Worm (Caenorhabditis elegans) whole organism, L3 larva: ENCODE measurements around the gene F55G1.6.
A peak's percentile ranks its signal among the peaks of the same experiment; 100 is the strongest.

Experiments
- R02D3.7 ChIP-seq: fragments of 150-350 bp; optimal IDR thresholded peaks from 2 replicates; lab custom pipeline; 2014; ENCODE audit warnings: missing biosample characterization, missing genetic modification characterization
- aly-2 ChIP-seq: fragments of 150-350 bp; optimal IDR thresholded peaks from 2 replicates; lab custom pipeline; 2014; ENCODE audit warnings: missing biosample characterization, missing genetic modification characterization
- ama-1 ChIP-seq: fragments of 150-350 bp; optimal IDR thresholded peaks from 2 replicates; lab custom pipeline; 2018
- ceh-16 ChIP-seq: sonication (generic microtip); optimal IDR thresholded peaks from 2 replicates; lab custom pipeline; 2017; ENCODE audit warnings: missing biosample characterization, missing genetic modification characterization
- ceh-28 ChIP-seq: fragments of 150-350 bp; optimal IDR thresholded peaks from 2 replicates; lab custom pipeline; 2014; ENCODE audit warnings: missing biosample characterization, missing genetic modification reagents, missing genetic modification characterization
- ceh-82 ChIP-seq: fragments of 150-350 bp; optimal IDR thresholded peaks from 2 replicates; lab custom pipeline; 2014; ENCODE audit warnings: missing biosample characterization, missing genetic modification characterization
- ceh-9 ChIP-seq: sonication (generic microtip); optimal IDR thresholded peaks from 2 replicates; lab custom pipeline; 2018; ENCODE audit warnings: missing biosample characterization, missing genetic modification characterization
- egl-27 ChIP-seq: sonication (generic microtip); optimal IDR thresholded peaks from 4 replicates; lab custom pipeline; 2017; ENCODE audit warnings: missing biosample characterization, missing genetic modification reagents, missing genetic modification characterization
- elt-1 ChIP-seq: fragments of 150-350 bp; optimal IDR thresholded peaks from 2 replicates; lab custom pipeline; 2014; ENCODE audit warnings: missing biosample characterization, missing genetic modification characterization
- elt-2 ChIP-seq: sonication (generic microtip); optimal IDR thresholded peaks from 2 replicates; lab custom pipeline; 2016; ENCODE audit warnings: missing genetic modification reagents, mild to moderate bottlenecking, missing genetic modification characterization, missing compliant biosample characterization
- elt-3 ChIP-seq, 3 experiments: fragments of 150-350 bp in 1 of 3; sonication (generic microtip) in 2 of 3; optimal IDR thresholded peaks; 2 replicates in 2 of 3; 4 replicates in 1 of 3; lab custom pipeline; 2014 to 2017; ENCODE audit warnings: missing biosample characterization in 3 of 3, missing genetic modification characterization in 3 of 3
- fkh-10 ChIP-seq: sonication (generic microtip); optimal IDR thresholded peaks from 2 replicates; lab custom pipeline; 2017; ENCODE audit warnings: missing biosample characterization, missing genetic modification reagents, missing genetic modification characterization
- fkh-2 ChIP-seq: fragments of 150-350 bp; optimal IDR thresholded peaks from 2 replicates; lab custom pipeline; 2014; ENCODE audit warnings: missing biosample characterization, missing genetic modification reagents, missing genetic modification characterization
- fos-1 ChIP-seq: fragments of 150-350 bp; optimal IDR thresholded peaks from 2 replicates; lab custom pipeline; 2014; ENCODE audit warnings: missing biosample characterization, missing genetic modification characterization
- hmg-11 ChIP-seq: sonication (generic microtip); optimal IDR thresholded peaks from 2 replicates; lab custom pipeline; 2016; ENCODE audit warnings: missing genetic modification characterization, missing compliant biosample characterization
- jun-1 ChIP-seq: fragments of 150-350 bp; optimal IDR thresholded peaks from 2 replicates; lab custom pipeline; 2014; ENCODE audit warnings: missing biosample characterization, missing genetic modification reagents, missing genetic modification characterization
- lin-15B ChIP-seq: fragments of 150-350 bp; optimal IDR thresholded peaks from 2 replicates; lab custom pipeline; 2014; ENCODE audit warnings: missing biosample characterization, missing genetic modification characterization
- lin-39 ChIP-seq: fragments of 150-350 bp; optimal IDR thresholded peaks from 2 replicates; lab custom pipeline; 2018; ENCODE audit warnings: missing biosample characterization, missing genetic modification reagents, missing genetic modification characterization
- lsy-12 ChIP-seq: sonication (generic microtip); optimal IDR thresholded peaks from 2 replicates; lab custom pipeline; 2016; ENCODE audit warnings: mild to moderate bottlenecking, missing genetic modification characterization, missing compliant biosample characterization
- mdl-1 ChIP-seq: fragments of 150-350 bp; optimal IDR thresholded peaks from 2 replicates; lab custom pipeline; 2014; ENCODE audit warnings: missing biosample characterization, missing genetic modification characterization
- mml-1 ChIP-seq: fragments of 150-350 bp; sonication (generic microtip); optimal IDR thresholded peaks from 3 replicates; lab custom pipeline; 2014; ENCODE audit warnings: missing biosample characterization, missing genetic modification characterization
- nfya-1 ChIP-seq: sonication (generic microtip); optimal IDR thresholded peaks from 2 replicates; lab custom pipeline; 2017; ENCODE audit warnings: missing genetic modification characterization, mild to moderate bottlenecking, missing compliant biosample characterization, antibody characterized with exemption, moderate library complexity; ENCODE audit not compliant: insufficient read depth
- nhr-11 ChIP-seq: fragments of 150-350 bp; optimal IDR thresholded peaks from 2 replicates; lab custom pipeline; 2014; ENCODE audit warnings: missing biosample characterization, missing genetic modification characterization
- nhr-12 ChIP-seq: fragments of 150-350 bp; optimal IDR thresholded peaks from 2 replicates; lab custom pipeline; 2014; ENCODE audit warnings: missing biosample characterization, missing genetic modification characterization
- nhr-23 ChIP-seq: fragments of 150-350 bp; optimal IDR thresholded peaks from 2 replicates; lab custom pipeline; 2014; ENCODE audit warnings: missing biosample characterization, missing genetic modification reagents, missing genetic modification characterization
- nhr-237 ChIP-seq: fragments of 150-350 bp; optimal IDR thresholded peaks from 2 replicates; lab custom pipeline; 2014; ENCODE audit warnings: missing biosample characterization, missing genetic modification characterization
- nhr-28 ChIP-seq: fragments of 150-350 bp; optimal IDR thresholded peaks from 2 replicates; lab custom pipeline; 2014; ENCODE audit warnings: missing biosample characterization, missing genetic modification characterization
- nhr-43 ChIP-seq: sonication (generic microtip); optimal IDR thresholded peaks from 2 replicates; lab custom pipeline; 2016; ENCODE audit warnings: mild to moderate bottlenecking, missing genetic modification characterization, missing compliant biosample characterization; ENCODE audit not compliant: poor library complexity, severe bottlenecking
- nhr-67 ChIP-seq: fragments of 150-350 bp; optimal IDR thresholded peaks from 2 replicates; lab custom pipeline; 2014; ENCODE audit warnings: missing biosample characterization, missing genetic modification characterization
- nhr-76 ChIP-seq: fragments of 150-350 bp; sonication (generic microtip); optimal IDR thresholded peaks from 5 replicates; lab custom pipeline; 2014; ENCODE audit warnings: missing biosample characterization, missing genetic modification characterization
- nhr-77 ChIP-seq: fragments of 150-350 bp; optimal IDR thresholded peaks from 2 replicates; lab custom pipeline; 2014; ENCODE audit warnings: missing biosample characterization, missing genetic modification characterization
- pha-4 ChIP-seq: fragments of 150-350 bp; optimal IDR thresholded peaks from 2 replicates; lab custom pipeline; 2014; ENCODE audit warnings: missing biosample characterization, missing genetic modification reagents, missing genetic modification characterization
- pqm-1 ChIP-seq: fragments of 150-350 bp; optimal IDR thresholded peaks from 2 replicates; lab custom pipeline; 2017; ENCODE audit warnings: missing biosample characterization, missing genetic modification characterization, inconsistent platforms
- sea-2 ChIP-seq: fragments of 150-350 bp; sonication (generic microtip); optimal IDR thresholded peaks from 4 replicates; lab custom pipeline; 2014; ENCODE audit warnings: missing biosample characterization, missing genetic modification reagents, missing genetic modification characterization
- skn-1 ChIP-seq: fragments of 150-350 bp; optimal IDR thresholded peaks from 2 replicates; lab custom pipeline; 2014; ENCODE audit warnings: missing biosample characterization, missing genetic modification characterization
- snpc-4 ChIP-seq: fragments of 150-350 bp; optimal IDR thresholded peaks from 2 replicates; lab custom pipeline; 2014; ENCODE audit warnings: missing biosample characterization, missing genetic modification characterization
- tbx-2 ChIP-seq: sonication (generic microtip); optimal IDR thresholded peaks from 2 replicates; lab custom pipeline; 2016; ENCODE audit warnings: mild to moderate bottlenecking, missing genetic modification characterization, missing compliant biosample characterization
- unc-39 ChIP-seq: sonication (generic microtip); optimal IDR thresholded peaks from 4 replicates; lab custom pipeline; 2017; ENCODE audit warnings: missing biosample characterization, missing genetic modification characterization
- unc-62 ChIP-seq: fragments of 150-350 bp; sonication (generic microtip); optimal IDR thresholded peaks from 4 replicates; lab custom pipeline; 2014; ENCODE audit warnings: missing biosample characterization, missing genetic modification reagents, missing genetic modification characterization
- ztf-11 ChIP-seq: fragments of 150-350 bp; optimal IDR thresholded peaks from 2 replicates; lab custom pipeline; 2014; ENCODE audit warnings: missing biosample characterization, missing genetic modification characterization
- ztf-4 ChIP-seq: fragments of 150-350 bp; optimal IDR thresholded peaks from 2 replicates; lab custom pipeline; 2014; ENCODE audit warnings: missing biosample characterization, missing genetic modification characterization

F55G1.6 gene

ce11 chrIV:7512617-7513233 is 39.4 kb downstream of the F55G1.6 start, which contains the start of the genes plc-4 and R05G6.4:
plc-4 (minus strand) TSS chrIV:7512667.
R05G6.4 (plus strand) TSS chrIV:7513233.
- no peak for TF ChIP-seq ztf-4 (tag; lab: Kevin White, UChicago)
- no peak for TF ChIP-seq fkh-10 (GFP tag; lab: Kevin White, UChicago)
- no peak for TF ChIP-seq nhr-12 (tag; lab: Kevin White, UChicago)
- TF ChIP-seq elt-2 (tag; lab: Kevin White, UChicago): no peak
- no peak for TF ChIP-seq nhr-43 (tag; lab: Kevin White, UChicago)
- no peak for TF ChIP-seq elt-3 (tag; optimal IDR thresholded peaks at IDR 0.05; lab: Kevin White, UChicago)
- peak; percentile 41 for TF ChIP-seq ceh-28 (tag; lab: Kevin White, UChicago)
- no peak for TF ChIP-seq ama-1 (lab: Kevin White, UChicago)
- no peak for TF ChIP-seq lsy-12 (tag; lab: Kevin White, UChicago)
- no peak for TF ChIP-seq unc-39 (tag; lab: Kevin White, UChicago)
- TF ChIP-seq snpc-4 (tag; lab: Kevin White, UChicago): peak; percentile 26
- TF ChIP-seq nhr-23: peak; percentile 44
- no peak for TF ChIP-seq aly-2 (tag; lab: Kevin White, UChicago)
- TF ChIP-seq lin-15B: peak; percentile 54
- no peak for TF ChIP-seq pqm-1 (tag; lab: Kevin White, UChicago)
- TF ChIP-seq ceh-16 (tag; lab: Kevin White, UChicago): no peak
- TF ChIP-seq fos-1 (tag; lab: Kevin White, UChicago): no peak
- TF ChIP-seq mml-1 (tag; lab: Kevin White, UChicago): no peak
- no peak for TF ChIP-seq sea-2
- no peak for TF ChIP-seq nhr-237 (tag; lab: Kevin White, UChicago)
- no peak for TF ChIP-seq nhr-77 (tag; lab: Kevin White, UChicago)
- TF ChIP-seq hmg-11 (tag; lab: Kevin White, UChicago): peak; percentile 10
- TF ChIP-seq nhr-76: no peak
- no peak for TF ChIP-seq mdl-1 (tag; lab: Kevin White, UChicago)
- no peak for TF ChIP-seq egl-27 (tag; lab: Kevin White, UChicago)
- TF ChIP-seq nhr-11 (tag; lab: Kevin White, UChicago): no peak
- TF ChIP-seq pha-4 (tag; lab: Kevin White, UChicago): peak; percentile 79
- no peak for TF ChIP-seq nhr-28 (tag; lab: Kevin White, UChicago)
- TF ChIP-seq nfya-1 (tag; lab: Kevin White, UChicago): peak; percentile 71
- no peak for TF ChIP-seq unc-62 (GFP tag; lab: Kevin White, UChicago)
- TF ChIP-seq R02D3.7 (tag; lab: Kevin White, UChicago): peak; percentile 88
- TF ChIP-seq skn-1 (tag; lab: Kevin White, UChicago): no peak
- no peak for TF ChIP-seq nhr-67
- TF ChIP-seq tbx-2 (tag; lab: Kevin White, UChicago): no peak
- TF ChIP-seq jun-1 (tag; lab: Kevin White, UChicago): no peak
- no peak for TF ChIP-seq elt-1
- no peak for TF ChIP-seq ztf-11 (tag; lab: Kevin White, UChicago)
- no peak for TF ChIP-seq fkh-2 (tag; lab: Kevin White, UChicago)
- no peak for TF ChIP-seq ceh-9 (tag; lab: Kevin White, UChicago)
- no peak for TF ChIP-seq ceh-82
- TF ChIP-seq lin-39 (tag; lab: Kevin White, UChicago): peak; percentile 6

ce11 chrIV:7516167-7516566 is 42.9 kb downstream of the F55G1.6 start, which contains the start of the genes R05G6.9 and R05G6.3:
R05G6.9 (minus strand) TSS chrIV:7516267.
R05G6.3 (plus strand) TSS chrIV:7516552.
- TF ChIP-seq nhr-77 (tag; lab: Kevin White, UChicago) (no peak), ceh-16 (tag; lab: Kevin White, UChicago) (no peak), nhr-43 (tag; lab: Kevin White, UChicago) (no peak), unc-62 (GFP tag; lab: Kevin White, UChicago) (no peak), nhr-23 (no peak), fos-1 (tag; lab: Kevin White, UChicago) (no peak), fkh-10 (GFP tag; lab: Kevin White, UChicago) (no peak)
